Worm (Caenorhabditis elegans) whole organism, late embryonic: Measurements from ENCODE around the gene hrpk-2.

ENCODE experiments used
- C08G9.2 ChIP-seq: sonication (generic microtip); optimal IDR thresholded peaks from 2 replicates; lab custom pipeline; 2016; ENCODE audit warnings: mild to moderate bottlenecking, missing genetic modification characterization, moderate library complexity, missing compliant biosample characterization
- C38D4.7 ChIP-seq: fragments of 200-800 bp; sonication (Bioruptor generic); optimal IDR thresholded peaks from 2 replicates; lab custom pipeline; 2018; ENCODE audit warnings: mild to moderate bottlenecking, missing genetic modification characterization, moderate library complexity, missing compliant biosample characterization
- F13H6.1 ChIP-seq: sonication (generic microtip); optimal IDR thresholded peaks from 2 replicates; lab custom pipeline; 2016; ENCODE audit warnings: missing genetic modification characterization, missing compliant biosample characterization
- K09A11.1 ChIP-seq: sonication (generic microtip); optimal IDR thresholded peaks from 2 replicates; lab custom pipeline; 2017; ENCODE audit warnings: antibody characterized with exemption, mild to moderate bottlenecking, missing genetic modification characterization, missing compliant biosample characterization; ENCODE audit not compliant: insufficient read depth
- Y22D7AL.16 ChIP-seq: sonication (generic microtip); optimal IDR thresholded peaks from 2 replicates; lab custom pipeline; 2016; ENCODE audit warnings: missing genetic modification characterization, missing compliant biosample characterization
- ahr-1 ChIP-seq: sonication (generic microtip); optimal IDR thresholded peaks from 2 replicates; lab custom pipeline; 2016; ENCODE audit warnings: missing genetic modification characterization, missing compliant biosample characterization
- ama-1 ChIP-seq: fragments of 150-350 bp; optimal IDR thresholded peaks from 2 replicates; lab custom pipeline; 2014
- ceh-14 ChIP-seq: sonication (generic microtip); optimal IDR thresholded peaks from 2 replicates; lab custom pipeline; 2016; ENCODE audit warnings: missing genotype, missing genetic modification characterization, missing compliant biosample characterization
- ceh-18 ChIP-seq: sonication (generic microtip); optimal IDR thresholded peaks from 2 replicates; lab custom pipeline; 2016; ENCODE audit warnings: missing genetic modification characterization, missing compliant biosample characterization
- ceh-19 ChIP-seq: fragments of 200-800 bp; sonication (Bioruptor generic); optimal IDR thresholded peaks from 2 replicates; lab custom pipeline; 2018; ENCODE audit warnings: mild to moderate bottlenecking, missing genetic modification characterization, missing compliant biosample characterization
- ceh-30 ChIP-seq: fragments of 150-350 bp; optimal IDR thresholded peaks from 2 replicates; lab custom pipeline; 2014; ENCODE audit warnings: missing biosample characterization, missing genetic modification characterization
- ceh-31 ChIP-seq: sonication (generic microtip); optimal IDR thresholded peaks from 2 replicates; lab custom pipeline; 2016; ENCODE audit warnings: missing genetic modification characterization, missing compliant biosample characterization
- ceh-48 ChIP-seq: sonication (generic microtip); optimal IDR thresholded peaks from 2 replicates; lab custom pipeline; 2016; ENCODE audit warnings: missing genetic modification characterization, inconsistent platforms, missing compliant biosample characterization
- ceh-9 ChIP-seq: sonication (generic microtip); optimal IDR thresholded peaks from 2 replicates; lab custom pipeline; 2016; ENCODE audit warnings: mild to moderate bottlenecking, missing genetic modification characterization, inconsistent platforms, missing compliant biosample characterization
- elt-2 ChIP-seq: sonication (generic microtip); optimal IDR thresholded peaks from 2 replicates; lab custom pipeline; 2016; ENCODE audit warnings: missing genetic modification reagents, missing genetic modification characterization, missing compliant biosample characterization
- hlh-13 ChIP-seq: fragments of 200-800 bp; sonication (Bioruptor generic); optimal IDR thresholded peaks from 2 replicates; lab custom pipeline; 2018; ENCODE audit warnings: mild to moderate bottlenecking, missing genetic modification characterization, missing compliant biosample characterization
- hlh-15 ChIP-seq: sonication (generic microtip); optimal IDR thresholded peaks from 2 replicates; lab custom pipeline; 2016; ENCODE audit warnings: missing genetic modification characterization, missing compliant biosample characterization
- hlh-30 ChIP-seq: sonication (generic microtip); optimal IDR thresholded peaks from 2 replicates; lab custom pipeline; 2017; ENCODE audit warnings: antibody characterized with exemption, missing genetic modification characterization, missing compliant biosample characterization; ENCODE audit not compliant: insufficient read depth
- lim-6 ChIP-seq: sonication (generic microtip); optimal IDR thresholded peaks from 2 replicates; lab custom pipeline; 2016; ENCODE audit warnings: missing genetic modification characterization, missing compliant biosample characterization
- nfya-1 ChIP-seq: sonication (generic microtip); optimal IDR thresholded peaks from 2 replicates; lab custom pipeline; 2017; ENCODE audit warnings: missing genetic modification characterization, mild to moderate bottlenecking, missing compliant biosample characterization, antibody characterized with exemption, moderate library complexity
- nhr-232 ChIP-seq: sonication (generic microtip); optimal IDR thresholded peaks from 2 replicates; lab custom pipeline; 2016; ENCODE audit warnings: missing genetic modification characterization, missing compliant biosample characterization
- pat-9 ChIP-seq: fragments of 200-800 bp; sonication (Bioruptor generic); optimal IDR thresholded peaks from 2 replicates; lab custom pipeline; 2018; ENCODE audit warnings: mild to moderate bottlenecking, missing genetic modification characterization, moderate library complexity, missing compliant biosample characterization
- pax-1 ChIP-seq: fragments of 150-350 bp; optimal IDR thresholded peaks from 2 replicates; lab custom pipeline; 2014; ENCODE audit warnings: missing biosample characterization, missing genetic modification characterization
- pha-2 ChIP-seq: sonication (generic microtip); optimal IDR thresholded peaks from 2 replicates; lab custom pipeline; 2017; ENCODE audit warnings: mild to moderate bottlenecking, missing genetic modification characterization, missing compliant biosample characterization
- ref-2 ChIP-seq: sonication (generic microtip); optimal IDR thresholded peaks from 2 replicates; lab custom pipeline; 2016; ENCODE audit warnings: missing genetic modification characterization, missing compliant biosample characterization
- sox-4 ChIP-seq: sonication (generic microtip); optimal IDR thresholded peaks from 2 replicates; lab custom pipeline; 2017; ENCODE audit warnings: mild to moderate bottlenecking, missing genetic modification characterization, inconsistent platforms, missing compliant biosample characterization
- syd-9 ChIP-seq: sonication (generic microtip); optimal IDR thresholded peaks from 2 replicates; lab custom pipeline; 2016; ENCODE audit warnings: mild to moderate bottlenecking, missing genetic modification characterization, moderate library complexity, missing compliant biosample characterization
- tbx-2 ChIP-seq: sonication (generic microtip); optimal IDR thresholded peaks from 2 replicates; lab custom pipeline; 2016; ENCODE audit warnings: missing genetic modification characterization, missing compliant biosample characterization
- tbx-7 ChIP-seq: sonication (generic microtip); optimal IDR thresholded peaks from 2 replicates; lab custom pipeline; 2016; ENCODE audit warnings: missing genotype, missing genetic modification characterization, missing compliant biosample characterization
- ttx-3 ChIP-seq: sonication (generic microtip); optimal IDR thresholded peaks from 2 replicates; lab custom pipeline; 2016; ENCODE audit warnings: missing genetic modification reagents, missing genetic modification characterization, missing compliant biosample characterization
- unc-3 ChIP-seq, 2 experiments: fragments of 200-800 bp in 1 of 2; sonication (Bioruptor generic) in 1 of 2; sonication (generic microtip) in 1 of 2; conservative IDR thresholded peaks in 1 of 2; optimal IDR thresholded peaks in 1 of 2; 2 replicates each; pipeline versions ENCODE4 v1.3.6 to Lab custom; 2016 to 2022; ENCODE audit warnings: missing compliant biosample characterization in 2 of 2, missing genetic modification characterization in 2 of 2, missing genetic modification reagents in 1 of 2
- unc-42 ChIP-seq: sonication (generic microtip); optimal IDR thresholded peaks from 2 replicates; lab custom pipeline; 2016; ENCODE audit warnings: missing genotype, missing genetic modification characterization, missing compliant biosample characterization
- unc-55 ChIP-seq: sonication (generic microtip); optimal IDR thresholded peaks from 2 replicates; lab custom pipeline; 2017; ENCODE audit warnings: missing biosample characterization, missing genetic modification reagents, missing genetic modification characterization
- zip-5 ChIP-seq: sonication (generic microtip); optimal IDR thresholded peaks from 2 replicates; lab custom pipeline; 2016; ENCODE audit warnings: missing genetic modification characterization, missing compliant biosample characterization

The hrpk-2 gene

DNA sequence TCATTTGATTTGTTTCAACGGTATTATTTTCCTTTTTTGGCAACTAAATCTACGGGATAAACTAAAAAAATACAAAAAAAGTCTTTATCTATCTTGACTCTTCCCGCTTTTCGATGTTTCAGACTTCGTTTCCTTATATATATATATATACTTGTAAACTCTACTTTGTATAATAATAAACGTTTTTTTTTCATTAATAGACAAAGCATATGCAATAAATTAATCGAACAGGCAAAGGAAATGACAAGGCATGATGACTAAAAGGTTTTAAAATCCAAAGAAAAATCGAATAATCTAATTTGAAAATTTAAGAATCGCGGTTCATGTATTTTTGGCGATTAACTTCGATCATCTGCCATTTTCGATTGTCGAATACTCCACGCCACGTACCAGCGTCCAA is 26.7 kb downstream of the hrpk-2 start:
- TF ChIP-seq hlh-13 (GFP tag; lab: Kevin White, UChicago): no peak
- no peak for TF ChIP-seq Y22D7AL.16 (tag; lab: Kevin White, UChicago)

DNA sequence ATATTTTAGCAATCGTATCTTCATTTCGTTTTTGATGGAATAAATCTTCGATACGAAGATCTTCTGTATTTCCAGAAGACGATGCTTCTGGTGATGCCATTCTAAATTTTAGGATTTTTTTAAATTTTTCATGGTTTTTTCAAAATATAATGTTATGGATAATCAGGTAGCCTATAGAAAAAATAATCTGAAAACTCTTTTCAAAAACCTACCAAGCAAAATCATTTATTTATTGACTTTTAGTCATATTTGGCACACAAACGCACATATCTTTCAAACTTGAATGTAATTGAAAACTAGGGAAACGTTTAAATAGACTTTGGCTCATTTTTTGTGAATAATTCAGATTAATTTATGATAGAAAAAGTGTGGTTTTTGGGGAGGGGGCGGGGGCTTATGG is 29.5 kb downstream of the hrpk-2 start, which contains the start of gene F44B9.5:
Gene F44B9.5 (minus strand): TSS at position 101 of the 400 bp plus-strand sequence.
- TF ChIP-seq nhr-232 (tag; lab: Kevin White, UChicago) (no peak), ama-1 (lab: Kevin White, UChicago) (no peak), F13H6.1 (tag; lab: Kevin White, UChicago) (no peak), unc-55 (GFP tag; lab: Kevin White, UChicago) (no peak), lim-6 (tag; lab: Kevin White, UChicago) (no peak), ceh-9 (tag; lab: Kevin White, UChicago) (no peak), pha-2 (no peak), hlh-15 (no peak), zip-5 (tag; lab: Kevin White, UChicago) (no peak)

DNA sequence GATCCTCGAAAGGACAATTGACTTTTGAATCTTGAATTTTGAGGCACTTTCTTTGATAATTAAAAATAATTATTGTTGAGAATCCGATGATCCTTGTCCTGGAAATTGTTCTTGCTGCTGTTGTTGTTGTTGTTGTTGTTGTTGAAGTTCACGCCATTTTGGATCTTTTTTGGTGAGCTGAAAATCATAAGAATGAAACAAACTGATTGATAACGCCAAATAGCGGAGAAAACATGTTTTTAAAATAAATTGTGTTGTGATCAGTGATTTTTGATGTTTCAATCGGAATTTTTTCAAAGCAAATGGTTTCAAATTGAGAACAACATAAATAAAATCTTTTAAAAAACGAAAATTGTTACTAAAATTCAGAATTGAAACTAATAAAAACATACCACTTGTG is 30.1 kb downstream of the hrpk-2 start:
- TF ChIP-seq ceh-9 (tag; lab: Kevin White, UChicago) (no peak), hlh-13 (GFP tag; lab: Kevin White, UChicago) (no peak), ahr-1 (tag; lab: Kevin White, UChicago) (no peak), C08G9.2 (tag; lab: Kevin White, UChicago) (no peak), Y22D7AL.16 (tag; lab: Kevin White, UChicago) (no peak), elt-2 (tag; lab: Kevin White, UChicago) (no peak), unc-42 (no peak), pax-1 (no peak), ceh-19 (GFP tag; lab: Kevin White, UChicago) (no peak), pat-9 (tag; lab: Kevin White, UChicago) (no peak)

DNA sequence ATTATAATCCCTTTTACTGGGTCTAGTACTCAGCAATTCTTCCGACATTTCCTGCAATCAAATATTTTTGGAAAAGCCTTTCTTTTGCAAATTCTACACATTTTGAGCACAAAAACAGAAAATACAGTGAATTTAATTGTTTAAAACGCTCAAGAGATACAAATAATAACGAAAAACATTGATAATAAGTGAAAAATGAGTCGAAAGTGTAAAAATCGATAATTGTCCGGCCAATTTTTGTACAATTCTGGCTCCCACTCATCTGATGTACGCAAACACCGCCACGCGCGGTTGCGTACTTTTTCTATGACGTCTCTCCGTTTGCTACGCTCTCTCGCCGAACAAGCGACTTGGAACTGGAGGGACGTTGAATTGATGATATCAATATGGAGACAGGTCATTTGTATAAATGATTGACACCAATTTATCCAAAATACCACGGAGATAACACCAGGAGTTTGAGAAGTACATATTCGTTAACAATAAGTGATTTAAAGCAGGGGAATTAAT is 34.0 kb downstream of the hrpk-2 start, which contains the start of gene lin-36:
Gene lin-36 (minus strand): TSS at position 51 of the 510 bp plus-strand sequence.
- TF ChIP-seq unc-55 (GFP tag; lab: Kevin White, UChicago) (peak; percentile 98), sox-4 (no peak), elt-2 (tag; lab: Kevin White, UChicago) (peak; percentile 49), nfya-1 (tag; lab: Kevin White, UChicago) (peak; percentile 73), ref-2 (tag; lab: Kevin White, UChicago) (peak; percentile 44), syd-9 (tag; lab: Kevin White, UChicago) (no peak), ceh-14 (peak; percentile 23), ceh-48 (tag; lab: Kevin White, UChicago) (peak; percentile 98), hlh-30 (peak; percentile 79), tbx-2 (tag; lab: Kevin White, UChicago) (peak; percentile 82), tbx-7 (tag; lab: Kevin White, UChicago) (no peak), ceh-31 (tag; lab: Kevin White, UChicago) (peak; percentile 64), ttx-3 (tag; lab: Kevin White, UChicago) (no peak), unc-42 (peak; percentile 75), ceh-30 (tag; lab: Kevin White, UChicago) (peak; percentile 41), pax-1 (peak; percentile 41), unc-3 (GFP tag; conservative IDR thresholded peaks at IDR 0.05; lab: Robert Waterston, UW) (no peak), unc-3 (tag; optimal IDR thresholded peaks at IDR 0.05; lab: Kevin White, UChicago) (peak; percentile 25), K09A11.1 (tag; lab: Kevin White, UChicago) (peak; percentile 30), nhr-232 (tag; lab: Kevin White, UChicago) (no peak), ceh-18 (tag; lab: Kevin White, UChicago) (peak; percentile 46)

DNA sequence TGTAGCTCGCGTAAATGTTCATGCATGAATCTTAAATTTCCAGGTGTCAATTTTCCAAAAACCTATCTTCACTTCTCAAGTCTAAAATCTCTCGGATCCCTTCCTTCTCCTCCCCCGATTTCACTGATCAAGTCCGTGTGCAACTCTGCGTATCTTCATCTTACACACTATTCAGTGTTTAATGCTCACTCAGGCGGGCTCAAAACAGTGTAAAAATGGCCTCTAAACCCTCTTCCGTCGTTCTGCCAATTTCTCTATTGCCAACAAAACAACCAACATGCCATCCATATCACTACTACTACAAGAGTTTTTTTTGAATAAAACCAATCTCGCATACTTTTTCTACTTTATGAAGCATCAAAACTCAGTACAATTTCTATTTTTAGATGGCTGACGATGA is 35.2 kb downstream of the hrpk-2 start, which contains the start of gene F44B9.2:
Gene F44B9.2 (plus strand): TSS at position 387 of the 400 bp plus-strand sequence.
- peak; percentile 5 for TF ChIP-seq pat-9 (tag; lab: Kevin White, UChicago)
- TF ChIP-seq C38D4.7 (GFP tag; lab: Kevin White, UChicago): no peak
